Worm (Caenorhabditis elegans) whole organism, mixed stage, embryonic: Measurements from ENCODE around the gene T25B9.8.
"Not testable (repeated sequence)": the region's sequence is repeated elsewhere in the genome, so short reads cannot be mapped to it uniquely, and the experiment has no call there.

Source experiments
- M03D4.4 ChIP-seq: sonication (generic microtip); optimal IDR thresholded peaks from 2 replicates; lab custom pipeline; 2017; ENCODE audit warnings: mild to moderate bottlenecking, missing genetic modification characterization, missing compliant biosample characterization
- bed-3 ChIP-seq: fragments of 200-800 bp; sonication (Bioruptor generic); optimal IDR thresholded peaks from 3 replicates; lab custom pipeline; 2018; ENCODE audit warnings: mild to moderate bottlenecking, missing genetic modification characterization, moderate library complexity, missing compliant biosample characterization
- ceh-39 ChIP-seq: fragments of 150-350 bp; optimal IDR thresholded peaks from 2 replicates; lab custom pipeline; 2014; ENCODE audit warnings: missing biosample characterization, missing genetic modification characterization
- ceh-43 ChIP-seq: fragments of 200-800 bp; sonication (Bioruptor generic); optimal IDR thresholded peaks from 2 replicates; lab custom pipeline; 2018; ENCODE audit warnings: mild to moderate bottlenecking, missing genetic modification characterization, moderate library complexity, missing compliant biosample characterization
- ceh-83 ChIP-seq: fragments of 200-800 bp; sonication (Bioruptor generic); optimal IDR thresholded peaks from 2 replicates; lab custom pipeline; 2018; ENCODE audit warnings: mild to moderate bottlenecking, missing genetic modification characterization, missing compliant biosample characterization
- ces-1 ChIP-seq: fragments of 150-350 bp; optimal IDR thresholded peaks from 2 replicates; lab custom pipeline; 2014; ENCODE audit warnings: missing biosample characterization, missing genetic modification reagents, missing genetic modification characterization
- cnd-1 ChIP-seq: fragments of 200-800 bp; sonication (Bioruptor generic); optimal IDR thresholded peaks from 2 replicates; lab custom pipeline; 2018; ENCODE audit warnings: mild to moderate bottlenecking, missing genetic modification characterization, missing compliant biosample characterization
- drap-1 ChIP-seq: fragments of 200-800 bp; sonication (Bioruptor generic); optimal IDR thresholded peaks from 3 replicates; lab custom pipeline; 2018; ENCODE audit warnings: mild to moderate bottlenecking, missing genetic modification characterization, missing compliant biosample characterization
- elt-3 ChIP-seq: fragments of 150-350 bp; optimal IDR thresholded peaks from 2 replicates; lab custom pipeline; 2014; ENCODE audit warnings: missing biosample characterization, missing genetic modification characterization
- flh-1 ChIP-seq: fragments of 200-800 bp; sonication (Bioruptor generic); optimal IDR thresholded peaks from 2 replicates; lab custom pipeline; 2018; ENCODE audit warnings: mild to moderate bottlenecking, missing genetic modification characterization, moderate library complexity, missing compliant biosample characterization
- ham-2 ChIP-seq: fragments of 200-800 bp; sonication (Bioruptor generic); optimal IDR thresholded peaks from 2 replicates; lab custom pipeline; 2018; ENCODE audit warnings: mild to moderate bottlenecking, missing genetic modification characterization, missing compliant biosample characterization
- lin-13 ChIP-seq: fragments of 150-350 bp; optimal IDR thresholded peaks from 2 replicates; lab custom pipeline; 2014; ENCODE audit warnings: missing biosample characterization, missing genetic modification characterization
- lin-32 ChIP-seq: fragments of 200-800 bp; sonication (Bioruptor generic); optimal IDR thresholded peaks from 2 replicates; lab custom pipeline; 2018; ENCODE audit warnings: mild to moderate bottlenecking, missing genetic modification characterization, missing compliant biosample characterization
- lsy-2 ChIP-seq: fragments of 150-350 bp; optimal IDR thresholded peaks from 2 replicates; lab custom pipeline; 2014; ENCODE audit warnings: missing biosample characterization, missing genetic modification characterization
- mab-5 ChIP-seq: fragments of 150-350 bp; optimal IDR thresholded peaks from 2 replicates; lab custom pipeline; 2014; ENCODE audit warnings: missing biosample characterization, missing genetic modification characterization
- mls-2 ChIP-seq: sonication (generic microtip); optimal IDR thresholded peaks from 2 replicates; lab custom pipeline; 2016; ENCODE audit warnings: mild to moderate bottlenecking, missing genetic modification characterization, moderate library complexity, missing compliant biosample characterization
- nhr-12 ChIP-seq: fragments of 150-350 bp; optimal IDR thresholded peaks from 2 replicates; lab custom pipeline; 2014; ENCODE audit warnings: missing biosample characterization, missing genetic modification characterization
- nhr-2 ChIP-seq: fragments of 150-350 bp; optimal IDR thresholded peaks from 2 replicates; lab custom pipeline; 2014; ENCODE audit warnings: missing biosample characterization, missing genetic modification characterization
- nhr-237 ChIP-seq: fragments of 150-350 bp; optimal IDR thresholded peaks from 2 replicates; lab custom pipeline; 2014; ENCODE audit warnings: missing biosample characterization, missing genetic modification characterization
- nhr-28 ChIP-seq: fragments of 150-350 bp; optimal IDR thresholded peaks from 2 replicates; lab custom pipeline; 2014; ENCODE audit warnings: missing biosample characterization, missing genetic modification characterization
- nhr-76 ChIP-seq: sonication (generic microtip); optimal IDR thresholded peaks from 2 replicates; lab custom pipeline; 2017; ENCODE audit warnings: missing biosample characterization, missing genetic modification characterization
- sem-2 ChIP-seq: fragments of 200-800 bp; sonication (Bioruptor generic); optimal IDR thresholded peaks from 2 replicates; lab custom pipeline; 2018; ENCODE audit warnings: mild to moderate bottlenecking, missing genetic modification characterization, missing compliant biosample characterization
- snpc-4 ChIP-seq: fragments of 150-350 bp; optimal IDR thresholded peaks from 2 replicates; lab custom pipeline; 2014; ENCODE audit warnings: missing biosample characterization, missing genetic modification characterization
- tbx-8 ChIP-seq: fragments of 200-800 bp; sonication (Bioruptor generic); optimal IDR thresholded peaks from 2 replicates; lab custom pipeline; 2018; ENCODE audit warnings: mild to moderate bottlenecking, missing genetic modification characterization, moderate library complexity, missing compliant biosample characterization
- unc-120 ChIP-seq: sonication (generic microtip); optimal IDR thresholded peaks from 2 replicates; lab custom pipeline; 2017; ENCODE audit warnings: missing genetic modification characterization, missing compliant biosample characterization; ENCODE audit not compliant: poor library complexity, severe bottlenecking
- unc-62 ChIP-seq: fragments of 150-350 bp; optimal IDR thresholded peaks from 2 replicates; lab custom pipeline; 2014; ENCODE audit warnings: missing biosample characterization, missing genetic modification reagents, missing genetic modification characterization
- zip-8 ChIP-seq: fragments of 150-350 bp; optimal IDR thresholded peaks from 2 replicates; lab custom pipeline; 2014; ENCODE audit warnings: missing biosample characterization, missing genetic modification characterization
- ztf-11 ChIP-seq: fragments of 150-350 bp; optimal IDR thresholded peaks from 2 replicates; lab custom pipeline; 2014; ENCODE audit warnings: missing biosample characterization, missing genetic modification characterization

T25B9.8 gene

ce11 chrIV:10757616-10758193 lies 10.3 kb downstream of the T25B9.8 start, which contains the start of the genes T25B9.4 and T25B9.6:
Gene T25B9.4 (minus strand): TSS chrIV:10757716.
Gene T25B9.6 (plus strand): TSS chrIV:10758143.
- no peak for TF ChIP-seq M03D4.4 (tag; lab: Kevin White, UChicago)
- no peak for TF ChIP-seq ceh-43 (GFP tag; lab: Kevin White, UChicago)
- TF ChIP-seq ztf-11 (tag; lab: Kevin White, UChicago): no peak
- no peak for TF ChIP-seq nhr-12 (tag; lab: Kevin White, UChicago)
- TF ChIP-seq lsy-2 (tag; lab: Kevin White, UChicago): no peak
- TF ChIP-seq ham-2 (GFP tag; lab: Kevin White, UChicago): no peak
- no peak for TF ChIP-seq zip-8 (tag; lab: Kevin White, UChicago)
- TF ChIP-seq unc-120 (tag; lab: Kevin White, UChicago): no peak
- no peak for TF ChIP-seq nhr-76 (tag; lab: Kevin White, UChicago)
- no peak for TF ChIP-seq bed-3 (GFP tag; lab: Kevin White, UChicago)
- TF ChIP-seq nhr-2 (tag; lab: Kevin White, UChicago): no peak
- no peak for TF ChIP-seq sem-2 (GFP tag; lab: Kevin White, UChicago)
- TF ChIP-seq lin-13 (tag; lab: Kevin White, UChicago): no peak
- no peak for TF ChIP-seq ces-1
- TF ChIP-seq elt-3 (tag; lab: Kevin White, UChicago): no peak
- no peak for TF ChIP-seq unc-62 (GFP tag; lab: Kevin White, UChicago)
- no peak for TF ChIP-seq mls-2

ce11 chrIV:10754685-10755084 lies 13.3 kb downstream of the T25B9.8 start, which contains the start of gene T25B9.5:
Gene T25B9.5 (minus strand): TSS chrIV:10754785.
- TF ChIP-seq cnd-1: no peak
- no peak for TF ChIP-seq nhr-2 (tag; lab: Kevin White, UChicago)
- TF ChIP-seq nhr-76 (tag; lab: Kevin White, UChicago): no peak
- TF ChIP-seq lin-13 (tag; lab: Kevin White, UChicago): no peak
- TF ChIP-seq bed-3 (GFP tag; lab: Kevin White, UChicago): no peak
- no peak for TF ChIP-seq mls-2
- TF ChIP-seq M03D4.4 (tag; lab: Kevin White, UChicago): no peak
- no peak for TF ChIP-seq drap-1
- TF ChIP-seq lin-32: no peak
- TF ChIP-seq zip-8 (tag; lab: Kevin White, UChicago): no peak
- TF ChIP-seq snpc-4: no peak
- TF ChIP-seq nhr-237 (tag; lab: Kevin White, UChicago): no peak
- no peak for TF ChIP-seq ces-1
- TF ChIP-seq mab-5 (tag; lab: Kevin White, UChicago): no peak
- no peak for TF ChIP-seq flh-1 (GFP tag; lab: Kevin White, UChicago)
- no peak for TF ChIP-seq tbx-8 (GFP tag; lab: Kevin White, UChicago)
- TF ChIP-seq sem-2 (GFP tag; lab: Kevin White, UChicago): no peak
- TF ChIP-seq nhr-28 (tag; lab: Kevin White, UChicago): no peak
- TF ChIP-seq ceh-39 (tag; lab: Kevin White, UChicago): no peak

- TF ChIP-seq lin-32; unc-120 (tag; lab: Kevin White, UChicago); zip-8 (tag; lab: Kevin White, UChicago): not testable (repeated sequence)
Measured at ce11 chrIV:10751740-10752139, 16.3 kb downstream of the T25B9.8 start, which contains the start of gene T25B9.2. Gene T25B9.2 (minus strand): TSS chrIV:10751840.

ce11 chrIV:10750041-10750440 lies 18.0 kb downstream of the T25B9.8 start, which contains the start of gene T25B9.1:
Gene T25B9.1 (minus strand): TSS chrIV:10750141.
- TF ChIP-seq tbx-8 (GFP tag; lab: Kevin White, UChicago) (no peak), ceh-83 (no peak), lsy-2 (tag; lab: Kevin White, UChicago) (no peak), bed-3 (GFP tag; lab: Kevin White, UChicago) (no peak), ceh-43 (GFP tag; lab: Kevin White, UChicago) (no peak), nhr-2 (tag; lab: Kevin White, UChicago) (no peak), mls-2 (no peak)

- TF ChIP-seq nhr-76 (tag; lab: Kevin White, UChicago) (no peak), nhr-2 (tag; lab: Kevin White, UChicago) (peak; percentile 94), ceh-39 (tag; lab: Kevin White, UChicago) (no peak)
Measured at ce11 chrIV:10745332-10745731, 22.7 kb downstream of the T25B9.8 start.
